Worm (Caenorhabditis elegans) whole organism, L4/young adult: ENCODE measurements around the gene cat-1.

Source experiments
- W03F9.2 ChIP-seq: fragments of 150-350 bp; optimal IDR thresholded peaks from 2 replicates; lab custom pipeline; 2014; ENCODE audit warnings: missing biosample characterization, missing genetic modification characterization
- dao-5 ChIP-seq: sonication (generic microtip); optimal IDR thresholded peaks from 2 replicates; lab custom pipeline; 2016; ENCODE audit warnings: missing genotype, missing genetic modification characterization, moderate library complexity, missing compliant biosample characterization
- him-1 ChIP-seq: sonication (generic microtip); optimal IDR thresholded peaks from 2 replicates; lab custom pipeline; 2016; ENCODE audit warnings: missing genotype, missing genetic modification reagents, missing genetic modification characterization, missing compliant biosample characterization

- no peak for TF ChIP-seq W03F9.2 (tag; lab: Kevin White, UChicago)
- TF ChIP-seq him-1 (tag; lab: Kevin White, UChicago): no peak
- no peak for TF ChIP-seq dao-5 (tag; lab: Kevin White, UChicago)
These were observed 24.5 kb downstream of the cat-1 start, which contains the start of gene set-20 for ce11 chrX:5686065-5686464.
